Worm (Caenorhabditis elegans): ENCODE data around the gene tag-290.

DNA sequence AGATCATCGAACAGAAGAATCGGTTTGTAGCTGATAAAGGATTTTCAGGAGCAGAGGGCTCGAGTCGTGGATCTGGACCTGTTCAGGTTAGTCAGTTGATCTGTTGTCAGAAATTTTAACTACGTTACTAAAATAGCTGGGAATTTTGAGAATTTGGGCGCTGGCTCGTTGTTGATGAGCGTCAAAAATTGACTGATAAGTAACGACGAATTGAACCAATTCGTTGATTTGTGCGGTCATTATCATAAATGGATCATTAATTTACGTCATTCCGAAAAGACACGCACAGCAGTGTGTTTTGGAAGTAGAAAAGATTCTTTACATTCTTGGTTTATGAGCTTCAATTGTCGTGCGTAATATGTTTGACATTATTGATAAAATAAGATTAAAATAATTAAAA is 34.7 kb downstream of the tag-290 start:
- TF ChIP-seq ama-1 (optimal IDR thresholded peaks at IDR 0.05): no peak
- no peak for TF ChIP-seq aly-1 (tag; optimal IDR thresholded peaks at IDR 0.05)
- no peak for TF ChIP-seq scrt-1 (GFP tag; IDR thresholded peaks at IDR 0.05)
- no peak for TF ChIP-seq tbx-11 (GFP tag; IDR thresholded peaks at IDR 0.05)
- no peak for TF ChIP-seq F13C5.2 (tag; optimal IDR thresholded peaks at IDR 0.05)
- TF ChIP-seq tbx-37 (GFP tag; conservative IDR thresholded peaks at IDR 0.05): no peak

Data from whole organism, early embryonic.